Worm (Caenorhabditis elegans): Measurements from ENCODE around the gene R12B2.8.
A peak's percentile ranks its signal among the peaks of the same experiment; 100 is the strongest.

Gene R12B2.8

DNA sequence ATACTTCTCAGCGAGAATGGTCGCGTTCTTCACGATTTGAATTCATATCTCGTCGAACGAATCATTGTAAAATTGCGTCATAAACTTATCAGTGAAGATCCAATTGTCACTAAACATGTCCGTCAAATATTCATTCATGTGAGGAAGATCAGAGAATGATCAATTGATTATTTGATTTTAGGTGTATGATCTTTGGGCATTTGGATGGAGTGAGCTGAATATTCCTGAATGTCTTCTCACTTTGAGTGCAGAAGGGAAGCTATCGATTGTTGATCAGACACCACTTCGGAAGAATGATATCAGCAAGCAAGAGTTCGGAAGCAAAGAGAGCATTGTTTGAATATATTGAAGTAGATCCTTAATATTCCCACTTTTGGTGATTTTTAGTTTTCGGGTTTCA lies 50.5 kb downstream of the R12B2.8 start:
- TF ChIP-seq B0035.1 (tag; optimal IDR thresholded peaks at IDR 0.05): no peak
- TF ChIP-seq rcor-1 (GFP tag; IDR thresholded peaks at IDR 0.05): no peak
- TF ChIP-seq nfya-2 (GFP tag; IDR thresholded peaks at IDR 0.05): no peak
- TF ChIP-seq lin-26 (GFP tag; IDR thresholded peaks at IDR 0.05): peak; percentile 73; the same call in 1 of the 2 replicates
- peak; percentile 67 for TF ChIP-seq nhr-80 (tag; optimal IDR thresholded peaks at IDR 0.05)
- TF ChIP-seq F37B4.10 (GFP tag; IDR thresholded peaks at IDR 0.05): no peak
- no peak for TF ChIP-seq let-526 (GFP tag; IDR thresholded peaks at IDR 0.05)
- no peak for TF ChIP-seq T07F8.4 (tag; optimal IDR thresholded peaks at IDR 0.05)
- peak; percentile 62 for TF ChIP-seq nfyb-1 (GFP tag; IDR thresholded peaks at IDR 0.05)
- TF ChIP-seq let-607 (tag; optimal IDR thresholded peaks at IDR 0.05): peak in 1 of 2 experiments; percentile 58
- TF ChIP-seq sdz-38 (tag; optimal IDR thresholded peaks at IDR 0.05): peak; percentile 12
- no peak for TF ChIP-seq hlh-12 (tag; optimal IDR thresholded peaks at IDR 0.05)
- TF ChIP-seq hmg-1.2 (GFP tag; IDR thresholded peaks at IDR 0.05): no peak
- peak; percentile 65 for TF ChIP-seq ekl-4 (GFP tag; IDR thresholded peaks at IDR 0.05)
- TF ChIP-seq lin-54 (GFP tag; optimal IDR thresholded peaks at IDR 0.05): peak; percentile 19
- no peak for TF ChIP-seq mcd-1 (GFP tag; IDR thresholded peaks at IDR 0.05)
- TF ChIP-seq ZK185.1 (tag; optimal IDR thresholded peaks at IDR 0.05; ENCODE audit: poor library complexity, severe bottlenecking): peak; percentile 42
- no peak for TF ChIP-seq cebp-1 (GFP tag; IDR thresholded peaks at IDR 0.05)
- peak; percentile 21 for TF ChIP-seq cebp-1 (tag; optimal IDR thresholded peaks at IDR 0.05)
- TF ChIP-seq ama-1 (optimal IDR thresholded peaks at IDR 0.05): peak; percentile 89
- TF ChIP-seq ama-1 (GFP tag; optimal IDR thresholded peaks at IDR 0.05): peak in 1 of 2 experiments; percentile 3
- peak; percentile 69; the same call in 1 of the 2 replicates for TF ChIP-seq madf-3 (GFP tag; IDR thresholded peaks at IDR 0.05)
- peak; percentile 4 for TF ChIP-seq tbp1 (GFP tag; optimal IDR thresholded peaks at IDR 0.05)
- peak; percentile 57 for TF ChIP-seq somi-1 (GFP tag; optimal IDR thresholded peaks at IDR 0.05)
- TF ChIP-seq atf-7 (tag; optimal IDR thresholded peaks at IDR 0.05): peak; percentile 37
- TF ChIP-seq nhr-90 (tag; optimal IDR thresholded peaks at IDR 0.05): peak; percentile 57
- TF ChIP-seq ceh-100 (GFP tag; IDR thresholded peaks at IDR 0.05): no peak
- peak; percentile 67 for TF ChIP-seq B0336.3 (GFP tag; IDR thresholded peaks at IDR 0.05)
- peak; percentile 68 for TF ChIP-seq hrde-1 (tag; optimal IDR thresholded peaks at IDR 0.05; ENCODE audit: borderline replicate concordance)
- TF ChIP-seq Y53G8AR.9 (GFP tag; conservative IDR thresholded peaks at IDR 0.05): peak; percentile 74
- TF ChIP-seq snpc-1.3 (tag; optimal IDR thresholded peaks at IDR 0.05; ENCODE audit: insufficient read depth): no peak
- no peak for TF ChIP-seq mel-28 (tag; optimal IDR thresholded peaks at IDR 0.05; ENCODE audit: borderline replicate concordance)
- no peak for TF ChIP-seq nhr-120 (GFP tag; IDR thresholded peaks at IDR 0.05)
- TF ChIP-seq lin-40 (tag; optimal IDR thresholded peaks at IDR 0.05): peak; percentile 52
- peak; percentile 60 for TF ChIP-seq repo-1 (tag; optimal IDR thresholded peaks at IDR 0.05)
- TF ChIP-seq K12H6.12 (tag; optimal IDR thresholded peaks at IDR 0.05): no peak
- no peak for TF ChIP-seq bed-1 (GFP tag; IDR thresholded peaks at IDR 0.05)
- TF ChIP-seq ceh-58 (GFP tag; IDR thresholded peaks at IDR 0.05): no peak
- TF ChIP-seq madf-10 (tag; optimal IDR thresholded peaks at IDR 0.05): peak; percentile 38
- no peak for TF ChIP-seq F57A8.1 (GFP tag; optimal IDR thresholded peaks at IDR 0.05)
- TF ChIP-seq pbrm-1 (GFP tag; IDR thresholded peaks at IDR 0.05): peak; percentile 16; the same call in 1 of the 2 replicates
- no peak for TF ChIP-seq attf-3 (GFP tag; conservative IDR thresholded peaks at IDR 0.05)
- TF ChIP-seq B0019.2 (GFP tag; conservative IDR thresholded peaks at IDR 0.05): no peak
- peak in 1 of 3 experiments; percentile 56 for TF ChIP-seq lin-35 (GFP tag; optimal IDR thresholded peaks at IDR 0.05)
- TF ChIP-seq madf-6 (GFP tag; IDR thresholded peaks at IDR 0.05): peak; percentile 11; the same call in 1 of the 2 replicates
- TF ChIP-seq Y56A3A.18 (GFP tag; IDR thresholded peaks at IDR 0.05): no peak
- TF ChIP-seq tlf-1 (GFP tag; optimal IDR thresholded peaks at IDR 0.05): peak; percentile 41

Measured in whole organism, young adult.